Fruit fly (Drosophila melanogaster): ENCODE data around the gene CG7778.

The CG7778 gene

DNA sequence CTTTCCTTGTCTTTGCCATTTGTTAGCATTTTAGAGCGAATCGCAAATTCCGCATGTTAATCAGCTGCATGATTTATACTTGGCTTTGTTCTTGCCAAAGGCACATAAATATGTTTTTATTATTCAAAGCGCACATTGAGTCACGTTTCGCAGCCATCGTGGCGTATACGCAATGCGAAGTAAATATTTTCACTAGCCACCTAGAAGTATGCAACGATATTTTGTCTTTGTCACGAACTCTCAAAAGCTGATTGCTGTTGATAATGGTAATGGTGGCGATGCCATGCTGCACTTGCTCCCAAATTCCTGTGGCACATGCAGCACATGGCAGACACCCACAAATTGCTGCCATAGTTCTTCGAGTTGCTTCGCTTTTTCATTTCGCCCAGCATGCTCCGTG, 11.7 kb upstream of the CG7778 start:
- TF ChIP-seq cg (GFP tag; optimal IDR thresholded peaks at IDR 0.05) (no peak), CG7372 (GFP tag; IDR thresholded peaks at IDR 0.05) (peak; percentile 99), ken (GFP tag; IDR thresholded peaks at IDR 0.05) (peak; percentile 39; the same call in 1 of the 3 replicates), Drgx (GFP tag; IDR thresholded peaks at IDR 0.05) (0 out of 2 replicates have a peak, but pooled peaks have one; percentile 38), ci (GFP tag; IDR thresholded peaks at IDR 0.05) (peak; percentile 74; the same call in 2 of the 3 replicates), CoRest (tag; optimal IDR thresholded peaks at IDR 0.05) (peak; percentile 11), CG3995 (GFP tag; optimal IDR thresholded peaks at IDR 0.05) (peak; percentile 44), chinmo (GFP tag; IDR thresholded peaks at IDR 0.05; ENCODE audit: partially characterized antibody) (0 out of 4 replicates have a peak, but pooled peaks have one; percentile 68), Atf6 (GFP tag; IDR thresholded peaks at IDR 0.05) (0 out of 2 replicates have a peak, but pooled peaks have one; percentile 8), cwo (GFP tag; optimal IDR thresholded peaks at IDR 0.05) (peak; percentile 10), bcd (GFP tag; optimal IDR thresholded peaks at IDR 0.05) (no peak), ara (GFP tag; IDR thresholded peaks at IDR 0.05) (peak; percentile 14; the same call in 1 of the 2 replicates), stc (GFP tag; IDR thresholded peaks at IDR 0.05) (0 out of 2 replicates have a peak, but pooled peaks have one; percentile 15), Med (GFP tag) (peak; percentile 70), CG18262 (tag; optimal IDR thresholded peaks at IDR 0.05) (no peak), Dfd (GFP tag; optimal IDR thresholded peaks at IDR 0.05) (no peak), CG9932 (GFP tag; IDR thresholded peaks at IDR 0.05) (no peak; the same call in 1 of the 2 replicates), repo (GFP tag; optimal IDR thresholded peaks at IDR 0.05) (peak; percentile 8), prd (optimal IDR thresholded peaks at IDR 0.05) (no peak), prd (GFP tag; IDR thresholded peaks at IDR 0.05) (0 out of 3 replicates have a peak, but pooled peaks have one; percentile 36), Elba2 (GFP tag; optimal IDR thresholded peaks at IDR 0.05) (no peak), CG6689 (GFP tag; IDR thresholded peaks at IDR 0.05) (0 out of 2 replicates have a peak, but pooled peaks have one; percentile 18), CG10979 (tag; optimal IDR thresholded peaks at IDR 0.05) (peak; percentile 49), MBD-R2 (GFP tag; IDR thresholded peaks at IDR 0.05) (0 out of 2 replicates have a peak, but pooled peaks have one; percentile 34), CG12744 (GFP tag; optimal IDR thresholded peaks at IDR 0.05) (peak; percentile 31), Mrtf (GFP tag; IDR thresholded peaks at IDR 0.05) (0 out of 3 replicates have a peak, but pooled peaks have one; percentile 19), CG42726 (GFP tag; IDR thresholded peaks at IDR 0.05; ENCODE audit: partially characterized antibody) (peak; percentile 63; the same call in 1 of the 2 replicates), sens (GFP tag) (peak; percentile 81), Optix (GFP tag; IDR thresholded peaks at IDR 0.05) (0 out of 3 replicates have a peak, but pooled peaks have one; percentile 24), CG4820 (GFP tag; optimal IDR thresholded peaks at IDR 0.05) (no peak), Rx (GFP tag; IDR thresholded peaks at IDR 0.05) (peak; percentile 40; the same call in 1 of the 2 replicates), CG32532 (GFP tag; IDR thresholded peaks at IDR 0.05) (0 out of 2 replicates have a peak, but pooled peaks have one; percentile 32), lov (optimal IDR thresholded peaks at IDR 0.05) (no peak), lov (GFP tag; IDR thresholded peaks at IDR 0.05) (peak; percentile 66; the same call in 1 of the 3 replicates), CG18011 (GFP tag; optimal IDR thresholded peaks at IDR 0.05) (peak; percentile 96), zfh1 (GFP tag; IDR thresholded peaks at IDR 0.05) (peak; percentile 63; the same call in 2 of the 3 replicates), CG6272 (GFP tag; IDR thresholded peaks at IDR 0.05) (0 out of 2 replicates have a peak, but pooled peaks have one; percentile 25), fu2 (GFP tag; optimal IDR thresholded peaks at IDR 0.05) (no peak), CG13287 (GFP tag; IDR thresholded peaks at IDR 0.05; ENCODE audit: partially characterized antibody) (peak; percentile 30; the same call in 1 of the 2 replicates), CG6175 (GFP tag; IDR thresholded peaks at IDR 0.05) (peak; percentile 85; the same call in 2 of the 3 replicates), sob (GFP tag; IDR thresholded peaks at IDR 0.05) (0 out of 2 replicates have a peak, but pooled peaks have one; percentile 28), CG10366 (GFP tag; IDR thresholded peaks at IDR 0.05) (peak; percentile 20; the same call in 1 of the 2 replicates)

Data from whole organism, embryonic.